Worm (Caenorhabditis elegans) whole organism, mixed stage, embryonic: Measurements from ENCODE around the gene fbxb-44.
"Not testable (repeated sequence)": the region's sequence is repeated elsewhere in the genome, so short reads cannot be mapped to it uniquely, and the experiment has no call there.

Experiments
- bed-3 ChIP-seq: fragments of 200-800 bp; sonication (Bioruptor generic); optimal IDR thresholded peaks from 3 replicates; lab custom pipeline; 2018; ENCODE audit warnings: mild to moderate bottlenecking, missing genetic modification characterization, moderate library complexity, missing compliant biosample characterization
- blmp-1 ChIP-seq: fragments of 150-350 bp; optimal IDR thresholded peaks from 2 replicates; lab custom pipeline; 2014; ENCODE audit warnings: missing biosample characterization, missing genetic modification characterization
- ceh-39 ChIP-seq: fragments of 150-350 bp; optimal IDR thresholded peaks from 2 replicates; lab custom pipeline; 2014; ENCODE audit warnings: missing biosample characterization, missing genetic modification characterization
- ceh-83 ChIP-seq: fragments of 200-800 bp; sonication (Bioruptor generic); optimal IDR thresholded peaks from 2 replicates; lab custom pipeline; 2018; ENCODE audit warnings: mild to moderate bottlenecking, missing genetic modification characterization, missing compliant biosample characterization
- ces-1 ChIP-seq: fragments of 150-350 bp; optimal IDR thresholded peaks from 2 replicates; lab custom pipeline; 2014; ENCODE audit warnings: missing biosample characterization, missing genetic modification reagents, missing genetic modification characterization
- cnd-1 ChIP-seq: fragments of 200-800 bp; sonication (Bioruptor generic); optimal IDR thresholded peaks from 2 replicates; lab custom pipeline; 2018; ENCODE audit warnings: mild to moderate bottlenecking, missing genetic modification characterization, missing compliant biosample characterization
- elt-1 ChIP-seq: sonication (generic microtip); optimal IDR thresholded peaks from 2 replicates; lab custom pipeline; 2017; ENCODE audit warnings: missing genetic modification characterization, mild to moderate bottlenecking, missing compliant biosample characterization, antibody characterized with exemption, moderate library complexity, borderline replicate concordance; ENCODE audit not compliant: insufficient read depth
- elt-3 ChIP-seq: fragments of 150-350 bp; optimal IDR thresholded peaks from 2 replicates; lab custom pipeline; 2014; ENCODE audit warnings: missing biosample characterization, missing genetic modification characterization
- flh-1 ChIP-seq: fragments of 200-800 bp; sonication (Bioruptor generic); optimal IDR thresholded peaks from 2 replicates; lab custom pipeline; 2018; ENCODE audit warnings: mild to moderate bottlenecking, missing genetic modification characterization, moderate library complexity, missing compliant biosample characterization
- hlh-1 ChIP-seq: fragments of 150-350 bp; optimal IDR thresholded peaks from 2 replicates; lab custom pipeline; 2014; ENCODE audit warnings: missing biosample characterization, missing genetic modification reagents, missing genetic modification characterization
- lin-13 ChIP-seq: fragments of 150-350 bp; optimal IDR thresholded peaks from 2 replicates; lab custom pipeline; 2014; ENCODE audit warnings: missing biosample characterization, missing genetic modification characterization
- lin-32 ChIP-seq: fragments of 200-800 bp; sonication (Bioruptor generic); optimal IDR thresholded peaks from 2 replicates; lab custom pipeline; 2018; ENCODE audit warnings: mild to moderate bottlenecking, missing genetic modification characterization, missing compliant biosample characterization
- lsy-2 ChIP-seq: fragments of 150-350 bp; optimal IDR thresholded peaks from 2 replicates; lab custom pipeline; 2014; ENCODE audit warnings: missing biosample characterization, missing genetic modification characterization
- mab-5 ChIP-seq: fragments of 150-350 bp; optimal IDR thresholded peaks from 2 replicates; lab custom pipeline; 2014; ENCODE audit warnings: missing biosample characterization, missing genetic modification characterization
- mep-1 ChIP-seq: fragments of 150-350 bp; optimal IDR thresholded peaks from 2 replicates; lab custom pipeline; 2017; ENCODE audit warnings: missing biosample characterization, missing genetic modification reagents, missing genetic modification characterization, inconsistent platforms
- mls-2 ChIP-seq: sonication (generic microtip); optimal IDR thresholded peaks from 2 replicates; lab custom pipeline; 2016; ENCODE audit warnings: mild to moderate bottlenecking, missing genetic modification characterization, moderate library complexity, missing compliant biosample characterization
- nhr-12 ChIP-seq: fragments of 150-350 bp; optimal IDR thresholded peaks from 2 replicates; lab custom pipeline; 2014; ENCODE audit warnings: missing biosample characterization, missing genetic modification characterization
- nhr-2 ChIP-seq: fragments of 150-350 bp; optimal IDR thresholded peaks from 2 replicates; lab custom pipeline; 2014; ENCODE audit warnings: missing biosample characterization, missing genetic modification characterization
- nhr-237 ChIP-seq: fragments of 150-350 bp; optimal IDR thresholded peaks from 2 replicates; lab custom pipeline; 2014; ENCODE audit warnings: missing biosample characterization, missing genetic modification characterization
- nhr-76 ChIP-seq: sonication (generic microtip); optimal IDR thresholded peaks from 2 replicates; lab custom pipeline; 2017; ENCODE audit warnings: missing biosample characterization, missing genetic modification characterization
- pha-4 ChIP-seq: fragments of 150-350 bp; optimal IDR thresholded peaks from 2 replicates; lab custom pipeline; 2018; ENCODE audit warnings: missing biosample characterization, missing genetic modification reagents, missing genetic modification characterization
- sem-2 ChIP-seq: fragments of 200-800 bp; sonication (Bioruptor generic); optimal IDR thresholded peaks from 2 replicates; lab custom pipeline; 2018; ENCODE audit warnings: mild to moderate bottlenecking, missing genetic modification characterization, missing compliant biosample characterization
- snpc-4 ChIP-seq: fragments of 150-350 bp; optimal IDR thresholded peaks from 2 replicates; lab custom pipeline; 2014; ENCODE audit warnings: missing biosample characterization, missing genetic modification characterization
- sptf-1 ChIP-seq: sonication (generic microtip); optimal IDR thresholded peaks from 2 replicates; lab custom pipeline; 2017; ENCODE audit warnings: mild to moderate bottlenecking, missing genetic modification characterization, moderate library complexity, missing compliant biosample characterization
- tbx-8 ChIP-seq: fragments of 200-800 bp; sonication (Bioruptor generic); optimal IDR thresholded peaks from 2 replicates; lab custom pipeline; 2018; ENCODE audit warnings: mild to moderate bottlenecking, missing genetic modification characterization, moderate library complexity, missing compliant biosample characterization
- unc-120 ChIP-seq: sonication (generic microtip); optimal IDR thresholded peaks from 2 replicates; lab custom pipeline; 2017; ENCODE audit warnings: missing genetic modification characterization, missing compliant biosample characterization; ENCODE audit not compliant: poor library complexity, severe bottlenecking
- unc-62 ChIP-seq: fragments of 150-350 bp; optimal IDR thresholded peaks from 2 replicates; lab custom pipeline; 2014; ENCODE audit warnings: missing biosample characterization, missing genetic modification reagents, missing genetic modification characterization
- zip-8 ChIP-seq: fragments of 150-350 bp; optimal IDR thresholded peaks from 2 replicates; lab custom pipeline; 2014; ENCODE audit warnings: missing biosample characterization, missing genetic modification characterization

The fbxb-44 gene

DNA sequence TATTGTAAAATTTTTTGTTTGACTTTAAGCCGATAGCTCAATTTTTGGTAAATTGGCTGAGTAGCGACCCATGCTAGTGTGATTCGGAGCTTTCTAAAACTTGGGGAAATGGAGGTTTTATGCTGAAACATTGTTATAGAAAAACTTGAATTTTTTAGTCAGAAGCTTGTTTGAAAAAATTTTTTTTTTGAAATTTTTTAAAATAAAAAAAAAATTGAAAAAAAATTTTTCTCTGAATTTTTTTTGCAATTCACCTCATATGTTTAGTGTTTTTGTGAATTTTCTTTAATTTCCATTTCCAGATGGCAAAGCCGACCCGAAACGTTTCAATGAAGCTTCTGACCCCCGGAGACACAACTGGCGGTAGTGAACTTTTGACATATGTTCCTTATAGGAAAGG is 9.6 kb upstream of the fbxb-44 start, which contains the start of gene Y51H7BR.4:
Y51H7BR.4 (plus strand) TSS at position 301 of the 400 bp plus-strand sequence.
- TF ChIP-seq sem-2 (GFP tag; lab: Kevin White, UChicago) (no peak), lin-32 (GFP tag; lab: Kevin White, UChicago) (no peak), elt-1 (tag; lab: Kevin White, UChicago) (no peak), sptf-1 (tag; lab: Kevin White, UChicago) (no peak)
- TF ChIP-seq, all 35 proteins: peak for 0

DNA sequence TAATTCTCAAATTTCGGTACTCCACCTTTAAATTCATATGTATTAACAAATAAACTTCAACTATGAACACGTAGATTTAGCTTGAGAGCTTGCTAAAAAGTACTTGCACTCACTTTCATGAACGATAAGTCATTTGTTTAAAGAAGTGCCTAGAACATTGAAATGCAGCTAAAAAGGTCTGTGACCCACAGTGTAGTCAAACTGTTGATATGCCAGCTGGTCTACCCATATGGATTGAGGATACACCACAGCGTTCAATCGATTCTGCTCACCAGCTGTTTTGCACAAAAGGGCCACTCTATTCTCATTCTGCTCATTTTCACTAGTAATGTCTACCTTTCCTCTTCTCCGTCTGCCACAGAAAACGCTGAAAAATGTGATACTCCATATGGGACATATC is 2.8 kb upstream of the fbxb-44 start, which contains the start of gene fbxb-43:
fbxb-43 (plus strand) TSS at position 301 of the 400 bp plus-strand sequence.
- TF ChIP-seq cnd-1 (peak; percentile 51), sem-2 (GFP tag; lab: Kevin White, UChicago) (no peak)
- TF ChIP-seq, all 35 proteins: peak for 1

DNA sequence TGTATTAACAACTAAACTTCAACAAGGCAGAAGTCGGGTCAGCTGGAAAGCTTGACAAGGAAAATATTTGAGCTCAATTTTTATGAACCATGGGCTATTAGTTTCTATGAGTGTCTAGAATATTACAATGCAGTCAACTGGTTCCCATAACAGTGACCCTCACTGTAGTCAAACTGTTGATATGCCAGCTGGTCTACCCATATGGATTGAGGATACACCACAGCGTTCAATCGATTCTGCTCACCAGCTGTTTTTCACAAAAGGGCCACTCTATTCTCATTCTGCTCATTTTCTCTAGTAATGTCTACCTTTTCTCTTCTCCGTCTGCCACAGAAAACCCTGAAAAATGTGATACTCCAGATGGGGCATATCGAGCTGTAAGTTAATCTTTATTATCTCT is 1.4 kb upstream of the fbxb-44 start, which contains the start of gene fbxb-42:
fbxb-42 (plus strand) TSS at position 301 of the 400 bp plus-strand sequence.
- TF ChIP-seq unc-120 (tag; lab: Kevin White, UChicago) (no peak), cnd-1 (peak; percentile 48)

ce11 chrII:1540628-1541027 is 1.9 kb downstream of the fbxb-44 start, which contains the start of gene poml-4:
Gene poml-4 (plus strand): TSS chrII:1540928.
- not testable (repeated sequence) for TF ChIP-seq hlh-1; snpc-4; tbx-8 (GFP tag; lab: Kevin White, UChicago)

- not testable (repeated sequence) for TF ChIP-seq lin-32 (GFP tag; lab: Kevin White, UChicago); mep-1 (tag; lab: Kevin White, UChicago); mls-2 (tag; lab: Kevin White, UChicago)
- TF ChIP-seq, all 35 proteins: peak for 0; not testable (repeated sequence) for 35
These were observed 4.5 kb downstream of the fbxb-44 start, which contains the start of gene K05F6.4 for ce11 chrII:1543182-1543581. Gene K05F6.4 (plus strand): TSS chrII:1543482.

DNA sequence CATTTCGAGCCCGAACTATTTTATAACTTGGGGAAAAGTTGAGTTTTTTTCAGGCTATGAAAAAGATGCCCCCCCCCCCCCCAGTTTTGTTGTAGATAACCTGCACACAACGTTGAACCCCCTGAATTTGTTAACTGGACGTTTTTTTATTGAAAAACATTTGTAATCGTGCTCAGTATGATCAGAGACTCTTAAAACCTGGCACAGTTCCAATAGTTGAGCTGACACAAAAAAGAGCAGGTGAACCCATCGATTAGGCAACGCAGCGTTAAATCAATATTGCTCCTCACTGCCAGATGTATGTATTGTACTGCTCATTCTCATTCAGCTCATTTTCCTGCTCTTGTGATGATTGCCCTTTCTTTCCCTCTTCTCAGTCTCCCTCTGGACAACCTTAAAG is 6.9 kb downstream of the fbxb-44 start, which contains the start of gene K05F6.12:
K05F6.12 (plus strand) TSS at position 301 of the 400 bp plus-strand sequence.
- TF ChIP-seq lin-13 (no peak), mab-5 (tag; lab: Kevin White, UChicago) (no peak), zip-8 (tag; lab: Kevin White, UChicago) (no peak), unc-120 (tag; lab: Kevin White, UChicago) (no peak), nhr-12 (no peak), unc-62 (GFP tag; lab: Kevin White, UChicago) (no peak), nhr-76 (no peak), tbx-8 (GFP tag; lab: Kevin White, UChicago) (no peak), bed-3 (GFP tag; lab: Kevin White, UChicago) (no peak)
- TF ChIP-seq, all 35 proteins: peak for 0

- no peak for TF ChIP-seq nhr-237 (tag; lab: Kevin White, UChicago)
- TF ChIP-seq, all 35 proteins: peak for 0
These were observed 11.8 kb downstream of the fbxb-44 start, which contains the start of the genes fbxb-52 and fbxb-51 for ce11 chrII:1550501-1550900. Gene fbxb-52 (minus strand): TSS chrII:1550601. Gene fbxb-51 (plus strand): TSS chrII:1550712.

ce11 chrII:1556217-1556616 is 17.5 kb downstream of the fbxb-44 start, which contains the start of the genes fbxb-54 and fbxb-50:
Gene fbxb-54 (minus strand): TSS chrII:1556317.
Gene fbxb-50 (plus strand): TSS chrII:1556443.
- TF ChIP-seq lin-32 (GFP tag; lab: Kevin White, UChicago); sem-2 (GFP tag; lab: Kevin White, UChicago); elt-1 (tag; lab: Kevin White, UChicago): not testable (repeated sequence)

DNA sequence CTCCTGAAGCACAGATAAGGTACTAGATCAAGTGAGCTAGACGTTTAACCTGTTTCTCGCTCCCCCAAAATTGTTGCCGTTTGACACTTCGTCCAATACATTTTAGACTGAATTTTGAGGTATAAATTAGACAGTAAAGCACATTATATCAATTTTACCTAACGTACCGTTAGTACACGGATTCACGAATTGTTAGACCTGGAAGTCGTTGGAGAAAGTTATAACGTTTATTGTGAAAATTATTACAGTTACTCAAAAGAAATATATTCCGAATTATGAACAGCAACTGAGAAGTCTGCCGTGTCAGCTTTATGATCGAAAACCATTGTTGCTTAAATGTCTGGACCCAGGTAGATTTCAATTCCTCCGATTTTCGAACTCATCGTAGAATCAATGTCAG is 22.1 kb downstream of the fbxb-44 start:
- TF ChIP-seq ceh-83 (GFP tag; lab: Kevin White, UChicago) (no peak), ces-1 (GFP tag; lab: Kevin White, UChicago) (no peak), pha-4 (no peak), flh-1 (GFP tag; lab: Kevin White, UChicago) (no peak), blmp-1 (tag; lab: Kevin White, UChicago) (no peak), unc-62 (GFP tag; lab: Kevin White, UChicago) (no peak), zip-8 (tag; lab: Kevin White, UChicago) (no peak), cnd-1 (no peak), nhr-2 (tag; lab: Kevin White, UChicago) (no peak), ceh-39 (tag; lab: Kevin White, UChicago) (no peak), lsy-2 (tag; lab: Kevin White, UChicago) (no peak), elt-3 (tag; lab: Kevin White, UChicago) (no peak), mab-5 (tag; lab: Kevin White, UChicago) (no peak), lin-13 (no peak)
